Fruit fly (Drosophila melanogaster): Measurements from ENCODE around the gene CG33995.

Gene CG33995

DNA sequence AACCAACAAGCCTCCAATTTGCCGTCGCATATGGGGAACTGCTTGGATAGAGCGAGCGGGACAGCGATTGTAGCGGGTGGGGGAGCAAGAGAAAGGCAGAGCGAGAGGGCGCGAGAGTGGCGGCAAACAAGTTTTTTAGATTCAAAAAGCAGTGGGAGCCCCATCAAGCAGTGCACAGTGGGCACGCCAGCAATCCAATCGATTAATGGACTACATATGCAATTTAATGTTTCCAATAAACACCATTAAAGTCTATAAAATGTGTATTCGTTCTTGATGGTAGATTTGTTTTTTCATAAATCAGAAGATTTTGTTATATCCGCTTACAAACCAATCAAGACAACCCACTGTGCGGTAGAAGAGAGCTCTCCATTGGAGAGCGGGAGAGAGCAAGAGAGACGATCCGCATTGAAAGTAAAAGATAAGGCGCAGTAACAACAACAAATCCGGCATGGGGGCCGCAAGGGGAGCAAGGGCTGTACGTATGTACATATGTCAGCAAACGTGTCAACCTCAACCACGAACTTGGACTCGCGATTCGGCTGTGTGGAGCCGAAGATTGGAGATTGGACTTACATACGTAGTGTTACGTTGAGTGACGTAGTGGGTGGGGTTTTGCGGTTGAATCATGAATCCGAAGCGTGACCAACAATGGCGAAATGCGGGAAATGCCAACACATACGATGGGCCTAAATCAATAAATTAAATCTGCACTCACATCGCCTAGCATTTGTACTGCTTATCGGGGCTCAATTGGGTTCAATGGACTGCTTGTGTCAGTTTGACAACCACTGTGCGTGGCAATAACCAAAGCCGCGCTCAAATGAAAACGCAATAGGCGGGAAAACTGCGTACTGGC is 45.4 kb upstream of the CG33995 start (continued):
- TF ChIP-seq CG8359 (GFP tag; optimal IDR thresholded peaks at IDR 0.05; ENCODE audit: borderline replicate concordance) = peak; percentile 95
- peak; percentile 99 for TF ChIP-seq phol (tag; optimal IDR thresholded peaks at IDR 0.05)
- TF ChIP-seq CG5953 (GFP tag; IDR thresholded peaks at IDR 0.05) = peak; percentile 99
- TF ChIP-seq CG3995 (GFP tag; optimal IDR thresholded peaks at IDR 0.05) = peak; percentile 82
- peak; percentile 100 for TF ChIP-seq CG9932 (GFP tag; IDR thresholded peaks at IDR 0.05)
- peak; percentile 95 for TF ChIP-seq psq (GFP tag; optimal IDR thresholded peaks at IDR 0.05)
- TF ChIP-seq CG6683 (GFP tag; optimal IDR thresholded peaks at IDR 0.05) = peak; percentile 97
- peak; percentile 59 for TF ChIP-seq Bgb (GFP tag; IDR thresholded peaks at IDR 0.05; ENCODE audit: partially characterized antibody)
- peak; percentile 98 for TF ChIP-seq CG4820 (GFP tag; optimal IDR thresholded peaks at IDR 0.05)
- peak; percentile 98 for TF ChIP-seq fd64A (GFP tag; optimal IDR thresholded peaks at IDR 0.05)
- peak; percentile 99 for TF ChIP-seq ranshi (GFP tag; IDR thresholded peaks at IDR 0.05)
- TF ChIP-seq lab (GFP tag; optimal IDR thresholded peaks at IDR 0.05) = peak; percentile 99
- TF ChIP-seq sens (GFP tag) = peak; percentile 100
- TF ChIP-seq NC2β (GFP tag; optimal IDR thresholded peaks at IDR 0.05) = peak; percentile 99
- peak; percentile 99 for TF ChIP-seq Meics (GFP tag; optimal IDR thresholded peaks at IDR 0.05)
- no peak for TF ChIP-seq Lpt (GFP tag; optimal IDR thresholded peaks at IDR 0.05)
- TF ChIP-seq CG3726 (GFP tag; IDR thresholded peaks at IDR 0.05) = peak; percentile 99

- TF ChIP-seq Ets65A (GFP tag) (peak; percentile 80), CG15479 (GFP tag; optimal IDR thresholded peaks at IDR 0.05) (peak; percentile 77), Trl (optimal IDR thresholded peaks at IDR 0.05) (no peak), Trl (GFP tag; optimal IDR thresholded peaks at IDR 0.05) (no peak), BEAF-32 (GFP tag; optimal IDR thresholded peaks at IDR 0.05) (peak; percentile 19), CG43689 (GFP tag; IDR thresholded peaks at IDR 0.05) (no peak), CG18599 (GFP tag; optimal IDR thresholded peaks at IDR 0.05) (no peak), CG2120 (GFP tag; optimal IDR thresholded peaks at IDR 0.05) (no peak), Ptx1 (GFP tag; IDR thresholded peaks at IDR 0.05) (0 out of 2 replicates have a peak, but pooled peaks have one; percentile 5), Ssrp (tag; optimal IDR thresholded peaks at IDR 0.05) (peak; percentile 14)
Measured at dm6 chr2L:4998260-4998560, 44.9 kb upstream of the CG33995 start.

DNA sequence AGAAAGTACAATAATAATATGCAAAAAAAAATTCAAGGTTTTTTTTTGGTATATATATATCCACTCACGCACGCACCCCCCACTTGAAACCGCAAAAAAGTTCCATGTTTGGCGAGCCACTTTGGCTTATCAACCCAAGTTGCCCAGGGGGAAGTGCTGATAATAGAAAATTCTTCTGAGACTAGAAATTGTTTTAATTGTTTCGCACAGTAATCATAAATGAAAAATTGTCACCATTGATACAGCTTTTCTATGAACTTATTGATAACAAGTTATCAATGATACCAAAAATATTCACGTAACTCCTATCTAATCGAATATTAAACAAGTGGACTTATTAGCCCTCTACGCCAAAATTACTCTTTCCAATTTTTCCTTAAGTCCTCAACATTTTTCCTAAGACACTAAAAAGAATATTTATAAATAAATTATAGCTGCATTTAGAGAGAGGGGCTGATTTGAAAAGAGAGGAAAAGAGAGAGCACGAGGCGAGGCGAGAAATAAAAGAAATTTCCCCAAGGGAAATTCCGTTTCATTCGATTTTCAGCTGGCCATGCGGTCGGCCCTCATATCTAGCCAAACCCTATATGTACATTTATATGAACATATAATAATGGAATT is 44.4 kb upstream of the CG33995 start:
- TF ChIP-seq ssp (GFP tag; IDR thresholded peaks at IDR 0.05) (no peak), Trl (optimal IDR thresholded peaks at IDR 0.05) (peak; percentile 23 to 55), Trl (GFP tag; optimal IDR thresholded peaks at IDR 0.05) (no peak), MESR4 (GFP tag; optimal IDR thresholded peaks at IDR 0.05) (no peak), gcm (GFP tag; optimal IDR thresholded peaks at IDR 0.05) (peak; percentile 46), Sox100B (GFP tag; optimal IDR thresholded peaks at IDR 0.05) (no peak), Sox102F (GFP tag; optimal IDR thresholded peaks at IDR 0.05) (no peak), Atf-2 (GFP tag; optimal IDR thresholded peaks at IDR 0.05) (no peak), klu (GFP tag; IDR thresholded peaks at IDR 0.05) (no peak), CG11398 (GFP tag; optimal IDR thresholded peaks at IDR 0.05) (no peak), ATbp (GFP tag; optimal IDR thresholded peaks at IDR 0.05) (no peak), CG3407 (GFP tag; optimal IDR thresholded peaks at IDR 0.05) (no peak), CG1529 (GFP tag; optimal IDR thresholded peaks at IDR 0.05) (no peak), wek (GFP tag; optimal IDR thresholded peaks at IDR 0.05) (no peak), kay (GFP tag; optimal IDR thresholded peaks at IDR 0.05) (no peak), pros (GFP tag; optimal IDR thresholded peaks at IDR 0.05) (peak; percentile 51), sisA (GFP tag; IDR thresholded peaks at IDR 0.05) (no peak), cad (GFP tag; optimal IDR thresholded peaks at IDR 0.05) (no peak), bab2 (GFP tag; optimal IDR thresholded peaks at IDR 0.05) (no peak), MBD-R2 (GFP tag; IDR thresholded peaks at IDR 0.05) (no peak), nerfin-1 (tag; optimal IDR thresholded peaks at IDR 0.05) (no peak), lbe (GFP tag; optimal IDR thresholded peaks at IDR 0.05) (no peak), otp (GFP tag; IDR thresholded peaks at IDR 0.05) (no peak)

Data from whole organism, embryonic.